Worm (Caenorhabditis elegans) whole organism, L4 larva: ENCODE results near the gene cat-4.

Source experiments
- D1046.2 ChIP-seq: fragments of 200-800 bp; sonication (Bioruptor generic); IDR thresholded peaks from 2 replicates; pipeline ENCODE4 v1.3.6; 2022; ENCODE audit warnings: missing genetic modification characterization, missing compliant biosample characterization
- F44E2.7 ChIP-seq: fragments of 200-800 bp; sonication (Bioruptor generic); IDR thresholded peaks from 2 replicates; pipeline ENCODE4 v2.1.2; 2022; ENCODE audit warnings: missing genetic modification characterization, missing compliant biosample characterization
- nhr-48 ChIP-seq: sonication (generic microtip); optimal IDR thresholded peaks from 2 replicates; lab custom pipeline; 2016; ENCODE audit warnings: mild to moderate bottlenecking, missing genetic modification characterization, missing compliant biosample characterization
- nhr-76 ChIP-seq: fragments of 150-350 bp; optimal IDR thresholded peaks from 2 replicates; lab custom pipeline; 2014; ENCODE audit warnings: missing biosample characterization, missing genetic modification characterization
- pha-4 ChIP-seq, 2 experiments: fragments of 150-350 bp in 1 of 2; fragments of 200-800 bp in 1 of 2; sonication (Bioruptor generic) in 1 of 2; IDR thresholded peaks in 1 of 2; optimal IDR thresholded peaks in 1 of 2; 2 replicates each; pipeline versions ENCODE4 v1.3.6 to Lab custom; 2014 to 2022; ENCODE audit warnings: missing genetic modification characterization in 2 of 2, missing genetic modification reagents in 2 of 2, missing biosample characterization in 1 of 2, missing compliant biosample characterization in 1 of 2
- set-16 ChIP-seq: fragments of 200-800 bp; sonication (Bioruptor generic); IDR thresholded peaks from 2 replicates; pipeline ENCODE4 v1.3.6; 2022; ENCODE audit warnings: missing genetic modification reagents, missing genetic modification characterization, missing compliant biosample characterization
- snpc-4 ChIP-seq: fragments of 150-350 bp; optimal IDR thresholded peaks from 2 replicates; lab custom pipeline; 2014; ENCODE audit warnings: missing biosample characterization, missing genetic modification characterization

ce11 chrV:10594810-10595209 is 30.1 kb downstream of the cat-4 start, which contains the start of gene T21C9.11:
- TF ChIP-seq F44E2.7 (GFP tag; lab: Robert Waterston, UW): no peak
- TF ChIP-seq set-16 (GFP tag; lab: Robert Waterston, UW): no peak
- TF ChIP-seq pha-4 (GFP tag; IDR thresholded peaks at IDR 0.05; lab: Robert Waterston, UW): no peak
- TF ChIP-seq pha-4 (tag; optimal IDR thresholded peaks at IDR 0.05; lab: Kevin White, UChicago): no peak
- TF ChIP-seq nhr-48 (tag; lab: Kevin White, UChicago): no peak
- no peak for TF ChIP-seq snpc-4
- TF ChIP-seq nhr-76 (tag; lab: Kevin White, UChicago): no peak
- no peak for TF ChIP-seq D1046.2 (GFP tag; lab: Robert Waterston, UW)
